Worm (Caenorhabditis elegans) whole organism, L1 larva: Measurements from ENCODE around the gene C04B4.1.
"Not testable (repeated sequence)": the region's sequence is repeated elsewhere in the genome, so short reads cannot be mapped to it uniquely, and the experiment has no call there.

Experiments used
- C34B4.2 ChIP-seq: sonication (generic microtip); optimal IDR thresholded peaks from 2 replicates; lab custom pipeline; 2017; ENCODE audit warnings: mild to moderate bottlenecking, missing genetic modification characterization, missing compliant biosample characterization
- F16B12.6 ChIP-seq: fragments of 150-350 bp; optimal IDR thresholded peaks from 2 replicates; lab custom pipeline; 2014; ENCODE audit warnings: missing biosample characterization, missing genetic modification characterization
- Y116A8C.19 ChIP-seq: sonication (generic microtip); optimal IDR thresholded peaks from 2 replicates; lab custom pipeline; 2016; ENCODE audit warnings: missing compliant biosample characterization, missing genetic modification characterization, borderline replicate concordance
- aha-1 ChIP-seq: fragments of 150-350 bp; optimal IDR thresholded peaks from 2 replicates; lab custom pipeline; 2014; ENCODE audit warnings: missing biosample characterization, missing genetic modification characterization
- alr-1 ChIP-seq: fragments of 200-800 bp; sonication (Bioruptor generic); optimal IDR thresholded peaks from 2 replicates; lab custom pipeline; 2018; ENCODE audit warnings: borderline replicate concordance, mild to moderate bottlenecking, missing genetic modification characterization, missing compliant biosample characterization
- blmp-1 ChIP-seq: fragments of 150-350 bp; optimal IDR thresholded peaks from 2 replicates; lab custom pipeline; 2014; ENCODE audit warnings: missing biosample characterization, missing genetic modification characterization
- ceh-63 ChIP-seq: fragments of 200-800 bp; sonication (Bioruptor generic); optimal IDR thresholded peaks from 2 replicates; lab custom pipeline; 2018; ENCODE audit warnings: mild to moderate bottlenecking, missing genetic modification characterization, missing compliant biosample characterization
- ceh-8 ChIP-seq: fragments of 200-800 bp; sonication (Bioruptor generic); optimal IDR thresholded peaks from 2 replicates; lab custom pipeline; 2018; ENCODE audit warnings: mild to moderate bottlenecking, missing genetic modification characterization, moderate library complexity, missing compliant biosample characterization
- ceh-88 ChIP-seq: fragments of 200-800 bp; sonication (Bioruptor generic); IDR thresholded peaks from 2 replicates; pipeline ENCODE4 v1.3.6; 2022; ENCODE audit warnings: missing genetic modification characterization, missing compliant biosample characterization
- ces-1 ChIP-seq: fragments of 150-350 bp; optimal IDR thresholded peaks from 2 replicates; lab custom pipeline; 2014; ENCODE audit warnings: missing biosample characterization, missing genetic modification reagents, missing genetic modification characterization
- dpl-1 ChIP-seq, 3 experiments: fragments of 150-350 bp in 2 of 3; sonication (generic microtip) in 1 of 3; optimal IDR thresholded peaks; 2 replicates each; lab custom pipeline; 2014 to 2017; ENCODE audit warnings: missing biosample characterization in 3 of 3, missing genetic modification characterization in 3 of 3, missing genetic modification reagents in 3 of 3
- egl-13 ChIP-seq: sonication (generic microtip); optimal IDR thresholded peaks from 2 replicates; lab custom pipeline; 2016; ENCODE audit warnings: missing genotype, missing genetic modification reagents, missing genetic modification characterization, missing compliant biosample characterization
- fkh-10 ChIP-seq: sonication (generic microtip); optimal IDR thresholded peaks from 2 replicates; lab custom pipeline; 2017; ENCODE audit warnings: missing biosample characterization, missing genetic modification reagents, missing genetic modification characterization
- fkh-4 ChIP-seq: sonication (generic microtip); optimal IDR thresholded peaks from 2 replicates; lab custom pipeline; 2016; ENCODE audit warnings: missing compliant biosample characterization, missing genetic modification characterization, borderline replicate concordance
- grh-1 ChIP-seq: fragments of 200-800 bp; sonication (Bioruptor generic); IDR thresholded peaks from 2 replicates; pipeline ENCODE4 v1.3.6; 2022; ENCODE audit warnings: missing genetic modification reagents, missing genetic modification characterization, missing compliant biosample characterization
- hlh-4 ChIP-seq: sonication (generic microtip); optimal IDR thresholded peaks from 2 replicates; lab custom pipeline; 2016; ENCODE audit warnings: mild to moderate bottlenecking, missing genetic modification characterization, missing compliant biosample characterization
- irx-1 ChIP-seq: sonication (generic microtip); optimal IDR thresholded peaks from 2 replicates; lab custom pipeline; 2016; ENCODE audit warnings: missing genetic modification characterization, missing compliant biosample characterization
- isw-1 ChIP-seq: fragments of 200-800 bp; sonication (Bioruptor generic); IDR thresholded peaks from 2 replicates; pipeline ENCODE4 v1.3.6; 2022; ENCODE audit warnings: missing genetic modification characterization, missing compliant biosample characterization
- lin-13 ChIP-seq: fragments of 150-350 bp; optimal IDR thresholded peaks from 2 replicates; lab custom pipeline; 2014; ENCODE audit warnings: missing biosample characterization, missing genetic modification reagents, missing genetic modification characterization
- lin-15B ChIP-seq: fragments of 150-350 bp; sonication (generic microtip); optimal IDR thresholded peaks from 3 replicates; lab custom pipeline; 2014; ENCODE audit warnings: missing biosample characterization, missing genetic modification characterization
- lin-35 ChIP-seq, 2 experiments: fragments of 150-350 bp; optimal IDR thresholded peaks; 2 replicates each; lab custom pipeline; 2014; ENCODE audit warnings: missing biosample characterization in 2 of 2, missing genetic modification characterization in 2 of 2, missing genetic modification reagents in 2 of 2
- lin-39 ChIP-seq: fragments of 150-350 bp; optimal IDR thresholded peaks from 2 replicates; lab custom pipeline; 2014; ENCODE audit warnings: missing biosample characterization, missing genetic modification reagents, missing genetic modification characterization
- lsy-2 ChIP-seq, 2 experiments: fragments of 150-350 bp; optimal IDR thresholded peaks; 2 replicates each; lab custom pipeline; 2014; ENCODE audit warnings: missing biosample characterization in 2 of 2, missing genetic modification characterization in 2 of 2
- mab-9 ChIP-seq: fragments of 200-800 bp; sonication (Bioruptor generic); IDR thresholded peaks from 2 replicates; pipeline ENCODE4 v1.3.6; 2022; ENCODE audit warnings: missing genetic modification reagents, missing genetic modification characterization, missing compliant biosample characterization
- mdl-1 ChIP-seq, 2 experiments: fragments of 150-350 bp; optimal IDR thresholded peaks; 2 replicates each; lab custom pipeline; 2014 to 2017; ENCODE audit warnings: missing biosample characterization in 2 of 2, missing genetic modification characterization in 2 of 2, inconsistent platforms in 1 of 2
- mef-2 ChIP-seq: fragments of 150-350 bp; optimal IDR thresholded peaks from 2 replicates; lab custom pipeline; 2014; ENCODE audit warnings: missing biosample characterization, missing genetic modification characterization
- nhr-11 ChIP-seq: fragments of 150-350 bp; optimal IDR thresholded peaks from 2 replicates; lab custom pipeline; 2014; ENCODE audit warnings: missing biosample characterization, missing genetic modification characterization
- nhr-12 ChIP-seq: sonication (generic microtip); optimal IDR thresholded peaks from 2 replicates; lab custom pipeline; 2017; ENCODE audit warnings: missing biosample characterization, missing genetic modification characterization
- nhr-77 ChIP-seq: fragments of 150-350 bp; optimal IDR thresholded peaks from 2 replicates; lab custom pipeline; 2014; ENCODE audit warnings: missing biosample characterization, missing genetic modification characterization
- nhr-84 ChIP-seq: sonication (generic microtip); optimal IDR thresholded peaks from 2 replicates; lab custom pipeline; 2017; ENCODE audit warnings: missing biosample characterization, missing genetic modification characterization
- nhr-85 ChIP-seq: sonication (generic microtip); peaks from one replicate; lab custom pipeline; 2016; ENCODE audit warnings: missing genetic modification characterization, inconsistent platforms, missing compliant biosample characterization
- pax-3 ChIP-seq: fragments of 200-800 bp; sonication (Bioruptor generic); optimal IDR thresholded peaks from 2 replicates; lab custom pipeline; 2018; ENCODE audit warnings: mild to moderate bottlenecking, missing genetic modification characterization, moderate library complexity, missing compliant biosample characterization
- skn-1 ChIP-seq: fragments of 150-350 bp; optimal IDR thresholded peaks from 2 replicates; lab custom pipeline; 2014; ENCODE audit warnings: missing biosample characterization, missing genetic modification characterization
- snpc-4 ChIP-seq: fragments of 150-350 bp; optimal IDR thresholded peaks from 2 replicates; lab custom pipeline; 2014; ENCODE audit warnings: missing biosample characterization, missing genetic modification characterization
- swsn-7 ChIP-seq: sonication (generic microtip); optimal IDR thresholded peaks from 2 replicates; lab custom pipeline; 2016; ENCODE audit warnings: missing genetic modification characterization, missing compliant biosample characterization
- tbx-2 ChIP-seq: sonication (generic microtip); optimal IDR thresholded peaks from 2 replicates; lab custom pipeline; 2016; ENCODE audit warnings: missing genetic modification characterization, missing compliant biosample characterization
- ztf-4 ChIP-seq: fragments of 150-350 bp; optimal IDR thresholded peaks from 2 replicates; lab custom pipeline; 2014; ENCODE audit warnings: missing biosample characterization, missing genetic modification characterization

Gene C04B4.1

DNA sequence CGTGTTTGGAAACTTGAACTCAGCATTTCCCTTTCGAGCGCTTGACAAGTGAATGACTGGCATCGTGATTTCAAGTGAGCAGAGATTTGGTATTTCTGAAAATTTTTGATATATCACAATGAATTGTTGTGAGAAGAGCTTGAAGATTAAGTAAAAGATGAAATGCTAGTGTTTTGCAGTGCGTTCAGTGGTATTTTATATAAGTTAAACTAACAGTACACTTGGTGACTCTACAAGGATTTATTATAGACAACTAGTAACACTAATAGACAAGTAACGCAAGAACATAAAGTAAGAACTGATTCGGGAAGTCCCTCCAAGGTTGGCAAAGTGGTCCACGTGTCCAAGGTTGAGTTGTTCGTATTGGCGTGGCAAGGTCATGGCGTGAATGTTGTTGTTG is 22.2 kb downstream of the C04B4.1 start, which contains the start of gene dot-1.3:
Gene dot-1.3 (minus strand): TSS at position 101 of the 400 bp plus-strand sequence.
- TF ChIP-seq pax-3 (tag; lab: Kevin White, UChicago); mef-2; nhr-77 (tag; lab: Kevin White, UChicago): not testable (repeated sequence)

ce11 chrX:12304231-12304630 is 23.7 kb downstream of the C04B4.1 start:
- TF ChIP-seq ceh-63 (no peak), fkh-4 (tag; lab: Kevin White, UChicago) (no peak), ces-1 (GFP tag; lab: Kevin White, UChicago) (no peak), nhr-84 (tag; lab: Kevin White, UChicago) (no peak), ztf-4 (tag; lab: Kevin White, UChicago) (no peak), ceh-88 (GFP tag; lab: Robert Waterston, UW) (no peak), tbx-2 (tag; lab: Kevin White, UChicago) (no peak), aha-1 (tag; lab: Kevin White, UChicago) (no peak), lin-13 (GFP tag; lab: Kevin White, UChicago) (no peak), fkh-10 (no peak), hlh-4 (tag; lab: Kevin White, UChicago) (no peak), F16B12.6 (tag; lab: Kevin White, UChicago) (no peak), alr-1 (no peak), mab-9 (no peak), pax-3 (tag; lab: Kevin White, UChicago) (no peak), swsn-7 (tag; lab: Kevin White, UChicago) (no peak), nhr-12 (tag; lab: Kevin White, UChicago) (no peak), blmp-1 (no peak), grh-1 (GFP tag; lab: Robert Waterston, UW) (no peak), snpc-4 (tag; lab: Kevin White, UChicago) (no peak)

DNA sequence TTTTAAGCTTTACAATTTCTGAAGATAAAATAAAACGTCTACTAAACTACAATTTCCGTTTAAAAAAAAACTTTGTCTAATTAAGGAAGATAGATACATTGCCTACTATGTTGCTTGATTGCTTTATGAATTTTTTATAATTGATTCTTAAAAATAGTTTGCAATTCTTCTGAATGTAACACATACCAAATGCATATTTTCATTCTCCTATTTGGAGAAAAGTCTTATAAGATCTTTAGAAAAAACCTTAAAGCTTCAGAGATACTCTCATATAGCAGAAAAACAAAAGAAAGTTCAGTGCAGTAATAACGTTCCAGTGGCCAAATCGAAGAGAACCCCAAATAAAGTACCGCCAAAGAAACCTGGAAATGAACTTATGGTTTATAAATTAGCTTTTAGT is 26.0 kb downstream of the C04B4.1 start, which contains the start of gene phf-32:
Gene phf-32 (plus strand): TSS at position 301 of the 400 bp plus-strand sequence.
- TF ChIP-seq dpl-1 (GFP tag; optimal IDR thresholded peaks at IDR 0.05; lab: Kevin White, UChicago) (no peak), egl-13 (no peak), isw-1 (GFP tag; lab: Robert Waterston, UW) (no peak), C34B4.2 (tag; lab: Kevin White, UChicago) (no peak), lin-39 (tag; lab: Kevin White, UChicago) (no peak), nhr-85 (tag; lab: Kevin White, UChicago) (no peak), lsy-2 (tag; optimal IDR thresholded peaks at IDR 0.05; lab: Kevin White, UChicago) (no peak), irx-1 (tag; lab: Kevin White, UChicago) (no peak), lin-35 (GFP tag; optimal IDR thresholded peaks at IDR 0.05; lab: Kevin White, UChicago) (no peak), lin-15B (tag; lab: Kevin White, UChicago) (no peak), mdl-1 (tag; optimal IDR thresholded peaks at IDR 0.05; lab: Kevin White, UChicago) (no peak), skn-1 (tag; lab: Kevin White, UChicago) (no peak), nhr-11 (tag; lab: Kevin White, UChicago) (no peak)

- not testable (repeated sequence) for TF ChIP-seq ceh-8 (GFP tag; lab: Kevin White, UChicago); Y116A8C.19 (tag; lab: Kevin White, UChicago); isw-1 (GFP tag; lab: Robert Waterston, UW)
These were observed 27.5 kb downstream of the C04B4.1 start, which contains the start of gene F17A2.16 for ce11 chrX:12308045-12308499. TSS of gene F17A2.16 (plus strand) at chrX:12308449.
